Worm (Caenorhabditis elegans): ENCODE results near the gene T27E4.7.

DNA sequence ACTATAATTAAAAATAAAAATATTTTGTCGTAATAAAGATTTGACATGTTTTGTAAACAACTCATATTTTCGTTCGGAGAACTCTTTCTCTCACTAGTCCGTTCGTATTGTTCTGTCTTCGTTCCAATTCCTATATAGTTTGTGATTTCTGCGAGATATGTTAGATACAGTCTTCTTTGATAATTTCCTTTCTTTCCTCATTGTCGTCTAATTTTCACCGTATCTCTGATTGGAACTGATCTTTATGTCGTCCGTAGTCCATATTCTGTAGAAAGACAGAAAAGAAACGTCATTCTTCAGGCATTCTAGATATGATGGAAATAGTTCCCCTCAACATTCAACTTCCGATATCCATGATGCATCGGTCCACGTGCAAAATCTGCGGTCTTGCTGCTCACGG is 31.3 kb downstream of the T27E4.7 start, which contains the start of gene nhr-30:
- TF ChIP-seq ama-1 (optimal IDR thresholded peaks at IDR 0.05) (no peak), B0310.2 (tag; optimal IDR thresholded peaks at IDR 0.05) (no peak), tbx-11 (GFP tag; IDR thresholded peaks at IDR 0.05) (no peak), tra-4 (tag; optimal IDR thresholded peaks at IDR 0.05) (no peak), hmg-4 (GFP tag; optimal IDR thresholded peaks at IDR 0.05) (no peak)
